Fruit fly (Drosophila melanogaster) whole organism, wandering third instar larva: Measurements from ENCODE around the gene PIG-T.

Experiments
- Abd-B ChIP-seq: fragments of >200 bp; optimal IDR thresholded peaks from 2 replicates; lab custom pipeline; 2017; ENCODE audit warnings: missing biosample characterization, missing genetic modification characterization
- CG32264 ChIP-seq: fragments of 200-800 bp; sonication (Bioruptor generic); optimal IDR thresholded peaks from 2 replicates; lab custom pipeline; 2016; ENCODE audit warnings: missing biosample characterization, missing genetic modification characterization
- CG9705 ChIP-seq: fragments of 200-800 bp; sonication (Bioruptor generic); optimal IDR thresholded peaks from 2 replicates; lab custom pipeline; 2018; ENCODE audit warnings: missing biosample characterization, mild to moderate bottlenecking, missing genetic modification characterization
- CrebA ChIP-seq: fragments of 200-800 bp; sonication (Bioruptor generic); optimal IDR thresholded peaks from 2 replicates; lab custom pipeline; 2016; ENCODE audit warnings: missing biosample characterization, mild to moderate bottlenecking, missing genetic modification characterization, borderline replicate concordance
- Dfd ChIP-seq: fragments of >200 bp; optimal IDR thresholded peaks from 2 replicates; lab custom pipeline; 2017; ENCODE audit warnings: missing biosample characterization, missing genetic modification characterization
- Dif ChIP-seq: fragments of 200-275, 200-300 bp; sonication (Bioruptor generic); optimal IDR thresholded peaks from 2 replicates; lab custom pipeline; 2018; ENCODE audit warnings: missing biosample characterization, missing genetic modification characterization; ENCODE audit not compliant: partially characterized antibody
- GATAd ChIP-seq: sonication (Bioruptor generic); optimal IDR thresholded peaks from 2 replicates; lab custom pipeline; 2016; ENCODE audit warnings: missing biosample characterization, missing genetic modification characterization
- HLH106 ChIP-seq: fragments of 200-800 bp; optimal IDR thresholded peaks from 3 replicates; lab custom pipeline; 2019; ENCODE audit warnings: missing biosample characterization, mild to moderate bottlenecking, missing genetic modification characterization, moderate library complexity
- Hnf4 ChIP-seq: fragments of 200-800 bp; sonication (Bioruptor generic); optimal IDR thresholded peaks from 2 replicates; lab custom pipeline; 2016; ENCODE audit warnings: missing biosample characterization, mild to moderate bottlenecking, missing genetic modification characterization
- Hr78 ChIP-seq: fragments of >200 bp; optimal IDR thresholded peaks from 2 replicates; lab custom pipeline; 2017; ENCODE audit warnings: missing biosample characterization, missing genetic modification characterization
- Hr83 ChIP-seq: fragments of 200-300 bp; sonication (Bioruptor generic); optimal IDR thresholded peaks from 2 replicates; lab custom pipeline; 2016; ENCODE audit warnings: missing biosample characterization, mild to moderate bottlenecking, missing genetic modification characterization, moderate library complexity; ENCODE audit not compliant: poor library complexity, severe bottlenecking
- Jra ChIP-seq: sonication (Bioruptor generic); optimal IDR thresholded peaks from 2 replicates; lab custom pipeline; 2016; ENCODE audit warnings: missing biosample characterization, missing genetic modification characterization
- Mio ChIP-seq: sonication (Bioruptor generic); optimal IDR thresholded peaks from 2 replicates; lab custom pipeline; 2016; ENCODE audit warnings: missing biosample characterization, missing genetic modification characterization
- Myc ChIP-seq: fragments of >200 bp; optimal IDR thresholded peaks from 2 replicates; lab custom pipeline; 2017
- N ChIP-seq: fragments of >200 bp; optimal IDR thresholded peaks from 2 replicates; lab custom pipeline; 2018; ENCODE audit warnings: missing biosample characterization, missing external identifiers, missing genetic modification characterization
- OdsH ChIP-seq: fragments of 200-800 bp; sonication (Bioruptor generic); optimal IDR thresholded peaks from 2 replicates; lab custom pipeline; 2016; ENCODE audit warnings: missing biosample characterization, mild to moderate bottlenecking, missing genetic modification characterization
- Rel ChIP-seq, 2 experiments: fragments of 200-800 bp; sonication (Bioruptor generic) in 1 of 2; optimal IDR thresholded peaks; 2 replicates in 1 of 2; 3 replicates in 1 of 2; lab custom pipeline; 2016 to 2019; ENCODE audit warnings: mild to moderate bottlenecking in 2 of 2, missing biosample characterization in 2 of 2, missing genetic modification characterization in 2 of 2, moderate library complexity in 1 of 2
- Sp1 ChIP-seq: fragments of 200-800 bp; sonication (Bioruptor generic); optimal IDR thresholded peaks from 3 replicates; lab custom pipeline; 2019; ENCODE audit warnings: missing biosample characterization, mild to moderate bottlenecking, missing genetic modification characterization, moderate library complexity
- Vsx2 ChIP-seq: fragments of 200-300, 225-300 bp; sonication (Bioruptor generic); optimal IDR thresholded peaks from 2 replicates; lab custom pipeline; 2018; ENCODE audit warnings: missing biosample characterization, missing genetic modification characterization; ENCODE audit not compliant: partially characterized antibody
- br ChIP-seq: fragments of 200-800 bp; sonication (Bioruptor generic); optimal IDR thresholded peaks from 2 replicates; lab custom pipeline; 2016; ENCODE audit warnings: missing biosample characterization, missing genetic modification characterization
- brk ChIP-seq: fragments of 200-800 bp; sonication (Bioruptor generic); optimal IDR thresholded peaks from 2 replicates; lab custom pipeline; 2016; ENCODE audit warnings: missing biosample characterization, mild to moderate bottlenecking, missing genetic modification characterization
- dl ChIP-seq, 2 experiments: fragments of 175-275, 200-275 bp in 1 of 2; fragments of 200-275 bp in 1 of 2; sonication (Bioruptor generic); optimal IDR thresholded peaks; lab custom pipeline; 2018; ENCODE audit warnings: mild to moderate bottlenecking in 2 of 2, missing biosample characterization in 2 of 2, missing genetic modification characterization in 2 of 2, moderate library complexity in 2 of 2; ENCODE audit not compliant: partially characterized antibody in 2 of 2, insufficient read depth in 1 of 2
- dmrt93B ChIP-seq: fragments of 200-800 bp; sonication (Bioruptor generic); optimal IDR thresholded peaks from 2 replicates; lab custom pipeline; 2018; ENCODE audit warnings: missing biosample characterization, mild to moderate bottlenecking, missing genetic modification characterization
- dsf ChIP-seq: sonication (Bioruptor generic); optimal IDR thresholded peaks from 2 replicates; lab custom pipeline; 2016; ENCODE audit warnings: missing biosample characterization, missing genetic modification characterization, borderline replicate concordance
- ey ChIP-seq: fragments of 200-800 bp; sonication (Bioruptor generic); optimal IDR thresholded peaks from 2 replicates; lab custom pipeline; 2016; ENCODE audit warnings: missing biosample characterization, missing genetic modification characterization
- foxo ChIP-seq, 2 experiments: fragments of 200-800 bp; sonication (Bioruptor generic); optimal IDR thresholded peaks; 2 replicates in 1 of 2; 3 replicates in 1 of 2; lab custom pipeline; 2016 to 2017; ENCODE audit warnings: missing biosample characterization in 2 of 2, missing genetic modification characterization in 2 of 2
- fru ChIP-seq: fragments of 200-800 bp; sonication (Bioruptor generic); optimal IDR thresholded peaks from 3 replicates; lab custom pipeline; 2016; ENCODE audit warnings: missing biosample characterization, mild to moderate bottlenecking, missing genetic modification characterization
- h ChIP-seq: fragments of 200-800 bp; sonication (Bioruptor generic); optimal IDR thresholded peaks from 3 replicates; lab custom pipeline; 2016; ENCODE audit warnings: missing biosample characterization, mild to moderate bottlenecking, missing genetic modification characterization
- jim ChIP-seq: fragments of 175-275, 200-325 bp; sonication (Bioruptor generic); optimal IDR thresholded peaks from 2 replicates; lab custom pipeline; 2016; ENCODE audit warnings: missing biosample characterization, mild to moderate bottlenecking, missing genetic modification characterization
- lola ChIP-seq: fragments of >200 bp; optimal IDR thresholded peaks from 2 replicates; lab custom pipeline; 2017; ENCODE audit warnings: missing biosample characterization, missing genetic modification characterization
- pan ChIP-seq: fragments of >200 bp; optimal IDR thresholded peaks from 2 replicates; lab custom pipeline; 2017
- psq ChIP-seq: fragments of 200-800 bp; sonication (Bioruptor generic); optimal IDR thresholded peaks from 3 replicates; lab custom pipeline; 2017; ENCODE audit warnings: missing biosample characterization, mild to moderate bottlenecking, missing genetic modification characterization, moderate library complexity
- rgr ChIP-seq: fragments of 200-800 bp; sonication (Bioruptor generic); optimal IDR thresholded peaks from 3 replicates; lab custom pipeline; 2016; ENCODE audit warnings: missing biosample characterization, mild to moderate bottlenecking, missing genetic modification characterization
- sage ChIP-seq: fragments of 200-800 bp; sonication (Bioruptor generic); optimal IDR thresholded peaks from 2 replicates; lab custom pipeline; 2016; ENCODE audit warnings: missing biosample characterization, mild to moderate bottlenecking, missing genetic modification characterization
- sv ChIP-seq: fragments of 200-800 bp; sonication (Bioruptor generic); optimal IDR thresholded peaks from 3 replicates; lab custom pipeline; 2016; ENCODE audit warnings: missing biosample characterization, missing genetic modification characterization
- tai ChIP-seq: sonication (Bioruptor generic); optimal IDR thresholded peaks from 2 replicates; lab custom pipeline; 2016; ENCODE audit warnings: missing biosample characterization, missing genetic modification characterization
- usp ChIP-seq: fragments of >200 bp; optimal IDR thresholded peaks from 2 replicates; lab custom pipeline; 2017; ENCODE audit warnings: missing biosample characterization, missing genetic modification characterization
- woc ChIP-seq: sonication (Bioruptor generic); optimal IDR thresholded peaks from 2 replicates; lab custom pipeline; 2016; ENCODE audit warnings: missing biosample characterization, mild to moderate bottlenecking, missing genetic modification characterization

The PIG-T gene

dm6 chrX:8410349-8411240 is 3.5 kb upstream of the PIG-T start:
- no peak for TF ChIP-seq jim (GFP tag; lab: Kevin White, UChicago)
- peak; percentile 28 for TF ChIP-seq CG32264 (GFP tag; lab: Kevin White, UChicago)
- no peak for TF ChIP-seq rgr (GFP tag; lab: Kevin White, UChicago)
- TF ChIP-seq Dif (GFP tag; lab: Kevin White, UChicago): peak; percentile 90
- no peak for TF ChIP-seq Mio (GFP tag; lab: Kevin White, UChicago)
- TF ChIP-seq Myc (lab: Kevin White, UChicago): peak; percentile 16
- TF ChIP-seq ey (GFP tag; lab: Kevin White, UChicago): no peak
- no peak for TF ChIP-seq sv (GFP tag; lab: Kevin White, UChicago)
- no peak for TF ChIP-seq woc
- no peak for TF ChIP-seq N (GFP tag; lab: Kevin White, UChicago)
- no peak for TF ChIP-seq Dfd (GFP tag; lab: Kevin White, UChicago)
- no peak for TF ChIP-seq psq (GFP tag; lab: Kevin White, UChicago)
- no peak for TF ChIP-seq HLH106
- TF ChIP-seq Hr83 (GFP tag; lab: Kevin White, UChicago): peak; percentile 73
- peak; percentile 38 to 79 for TF ChIP-seq dl (GFP tag; optimal IDR thresholded peaks at IDR 0.05; lab: Kevin White, UChicago; ENCODE audit: insufficient read depth in 1 of 2, partially characterized antibody in 2 of 2)
- TF ChIP-seq dsf (GFP tag; lab: Kevin White, UChicago): no peak
- TF ChIP-seq CG9705 (GFP tag; lab: Kevin White, UChicago): no peak
- peak; percentile 46 for TF ChIP-seq h (GFP tag; lab: Kevin White, UChicago)
- no peak for TF ChIP-seq CrebA
- peak; percentile 30 for TF ChIP-seq sage
- no peak for TF ChIP-seq GATAd
- TF ChIP-seq OdsH (GFP tag; lab: Kevin White, UChicago): no peak
- TF ChIP-seq br (GFP tag; lab: Kevin White, UChicago): peak; percentile 11
- TF ChIP-seq fru (GFP tag; lab: Kevin White, UChicago): no peak
- no peak for TF ChIP-seq foxo (GFP tag; optimal IDR thresholded peaks at IDR 0.05; lab: Kevin White, UChicago)
- TF ChIP-seq tai (GFP tag; lab: Kevin White, UChicago): no peak
- TF ChIP-seq, all 38 proteins: peak for 8

DNA sequence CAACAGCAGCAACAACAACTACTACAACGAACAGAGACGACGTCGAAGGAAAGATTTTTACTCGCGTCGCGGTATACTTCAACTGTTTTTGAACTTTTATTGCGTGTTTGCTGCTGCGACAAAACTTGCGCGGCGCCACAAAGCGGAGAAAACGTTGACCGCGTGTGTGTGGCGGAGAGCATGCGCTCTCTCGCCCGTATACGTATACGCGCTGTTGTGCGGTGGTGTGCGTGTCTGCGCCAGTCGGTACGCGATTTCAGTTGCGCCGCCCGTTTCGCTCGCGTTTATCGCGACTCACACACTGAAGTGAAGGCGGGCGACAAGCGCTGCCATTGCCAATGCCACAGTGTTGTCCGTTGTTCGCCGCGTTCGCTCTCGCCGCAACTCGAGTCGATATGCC is 2.7 kb upstream of the PIG-T start:
- TF ChIP-seq Hr83 (GFP tag; lab: Kevin White, UChicago) (peak; percentile 90), Myc (lab: Kevin White, UChicago) (no peak), h (GFP tag; lab: Kevin White, UChicago) (peak; percentile 23), CG32264 (GFP tag; lab: Kevin White, UChicago) (peak; percentile 76), psq (GFP tag; lab: Kevin White, UChicago) (no peak), brk (GFP tag; lab: Kevin White, UChicago) (peak; percentile 85), Sp1 (GFP tag; lab: Kevin White, UChicago) (peak; percentile 83), Rel (GFP tag; optimal IDR thresholded peaks at IDR 0.05; lab: Kevin White, UChicago) (peak; percentile 85), Rel (tag; optimal IDR thresholded peaks at IDR 0.05; lab: Kevin White, UChicago) (peak; percentile 81), HLH106 (peak; percentile 21), rgr (GFP tag; lab: Kevin White, UChicago) (peak; percentile 34), dsf (GFP tag; lab: Kevin White, UChicago) (no peak), ey (GFP tag; lab: Kevin White, UChicago) (no peak), lola (GFP tag; lab: Kevin White, UChicago) (no peak), usp (GFP tag; lab: Kevin White, UChicago) (no peak), dmrt93B (no peak), sage (peak; percentile 85), Dif (GFP tag; lab: Kevin White, UChicago) (peak; percentile 23), CG9705 (GFP tag; lab: Kevin White, UChicago) (peak; percentile 24), sv (GFP tag; lab: Kevin White, UChicago) (no peak), pan (no peak), Abd-B (GFP tag; lab: Kevin White, UChicago) (no peak), Dfd (GFP tag; lab: Kevin White, UChicago) (no peak), Vsx2 (no peak), br (GFP tag; lab: Kevin White, UChicago) (peak; percentile 23), Hnf4 (GFP tag; lab: Kevin White, UChicago) (peak; percentile 13), fru (GFP tag; lab: Kevin White, UChicago) (peak; percentile 21), dl (GFP tag; optimal IDR thresholded peaks at IDR 0.05; lab: Kevin White, UChicago; ENCODE audit: insufficient read depth in 1 of 2, partially characterized antibody in 2 of 2) (peak; percentile 69 to 75), foxo (GFP tag; optimal IDR thresholded peaks at IDR 0.05; lab: Kevin White, UChicago) (peak in 1 of 2 experiments; percentile 75), CrebA (no peak), Mio (GFP tag; lab: Kevin White, UChicago) (no peak), OdsH (GFP tag; lab: Kevin White, UChicago) (no peak), woc (peak; percentile 50), Hr78 (no peak), jim (GFP tag; lab: Kevin White, UChicago) (no peak), N (GFP tag; lab: Kevin White, UChicago) (peak; percentile 7), tai (GFP tag; lab: Kevin White, UChicago) (no peak), GATAd (no peak), Jra (GFP tag; lab: Kevin White, UChicago) (no peak)
